Fruit fly (Drosophila melanogaster) whole organism, wandering third instar larva: Measurements from ENCODE around the gene CG6204.

Experiments used
- Abd-B ChIP-seq: fragments of >200 bp; optimal IDR thresholded peaks from 2 replicates; lab custom pipeline; 2017; ENCODE audit warnings: missing biosample characterization, missing genetic modification characterization
- CG32264 ChIP-seq: fragments of 200-800 bp; sonication (Bioruptor generic); optimal IDR thresholded peaks from 2 replicates; lab custom pipeline; 2016; ENCODE audit warnings: missing biosample characterization, missing genetic modification characterization
- CG9705 ChIP-seq: fragments of 200-800 bp; sonication (Bioruptor generic); optimal IDR thresholded peaks from 2 replicates; lab custom pipeline; 2018; ENCODE audit warnings: missing biosample characterization, mild to moderate bottlenecking, missing genetic modification characterization
- CrebA ChIP-seq: fragments of 200-800 bp; sonication (Bioruptor generic); optimal IDR thresholded peaks from 2 replicates; lab custom pipeline; 2016; ENCODE audit warnings: missing biosample characterization, mild to moderate bottlenecking, missing genetic modification characterization, borderline replicate concordance
- Dfd ChIP-seq: fragments of >200 bp; optimal IDR thresholded peaks from 2 replicates; lab custom pipeline; 2017; ENCODE audit warnings: missing biosample characterization, missing genetic modification characterization
- Dif ChIP-seq: fragments of 200-275, 200-300 bp; sonication (Bioruptor generic); optimal IDR thresholded peaks from 2 replicates; lab custom pipeline; 2018; ENCODE audit warnings: missing biosample characterization, missing genetic modification characterization; ENCODE audit not compliant: partially characterized antibody
- GATAd ChIP-seq: sonication (Bioruptor generic); optimal IDR thresholded peaks from 2 replicates; lab custom pipeline; 2016; ENCODE audit warnings: missing biosample characterization, missing genetic modification characterization
- HLH106 ChIP-seq: fragments of 200-800 bp; optimal IDR thresholded peaks from 3 replicates; lab custom pipeline; 2019; ENCODE audit warnings: missing biosample characterization, mild to moderate bottlenecking, missing genetic modification characterization, moderate library complexity
- Hnf4 ChIP-seq: fragments of 200-800 bp; sonication (Bioruptor generic); optimal IDR thresholded peaks from 2 replicates; lab custom pipeline; 2016; ENCODE audit warnings: missing biosample characterization, mild to moderate bottlenecking, missing genetic modification characterization
- Hr78 ChIP-seq: fragments of >200 bp; optimal IDR thresholded peaks from 2 replicates; lab custom pipeline; 2017; ENCODE audit warnings: missing biosample characterization, missing genetic modification characterization
- Hr83 ChIP-seq: fragments of 200-300 bp; sonication (Bioruptor generic); optimal IDR thresholded peaks from 2 replicates; lab custom pipeline; 2016; ENCODE audit warnings: missing biosample characterization, mild to moderate bottlenecking, missing genetic modification characterization, moderate library complexity; ENCODE audit not compliant: poor library complexity, severe bottlenecking
- Jra ChIP-seq: sonication (Bioruptor generic); optimal IDR thresholded peaks from 2 replicates; lab custom pipeline; 2016; ENCODE audit warnings: missing biosample characterization, missing genetic modification characterization
- Mio ChIP-seq: sonication (Bioruptor generic); optimal IDR thresholded peaks from 2 replicates; lab custom pipeline; 2016; ENCODE audit warnings: missing biosample characterization, missing genetic modification characterization
- Myc ChIP-seq: fragments of >200 bp; optimal IDR thresholded peaks from 2 replicates; lab custom pipeline; 2017
- N ChIP-seq: fragments of >200 bp; optimal IDR thresholded peaks from 2 replicates; lab custom pipeline; 2018; ENCODE audit warnings: missing biosample characterization, missing external identifiers, missing genetic modification characterization
- OdsH ChIP-seq: fragments of 200-800 bp; sonication (Bioruptor generic); optimal IDR thresholded peaks from 2 replicates; lab custom pipeline; 2016; ENCODE audit warnings: missing biosample characterization, mild to moderate bottlenecking, missing genetic modification characterization
- Rel ChIP-seq, 2 experiments: fragments of 200-800 bp; sonication (Bioruptor generic) in 1 of 2; optimal IDR thresholded peaks; 2 replicates in 1 of 2; 3 replicates in 1 of 2; lab custom pipeline; 2016 to 2019; ENCODE audit warnings: mild to moderate bottlenecking in 2 of 2, missing biosample characterization in 2 of 2, missing genetic modification characterization in 2 of 2, moderate library complexity in 1 of 2
- Sp1 ChIP-seq: fragments of 200-800 bp; sonication (Bioruptor generic); optimal IDR thresholded peaks from 3 replicates; lab custom pipeline; 2019; ENCODE audit warnings: missing biosample characterization, mild to moderate bottlenecking, missing genetic modification characterization, moderate library complexity
- Vsx2 ChIP-seq: fragments of 200-300, 225-300 bp; sonication (Bioruptor generic); optimal IDR thresholded peaks from 2 replicates; lab custom pipeline; 2018; ENCODE audit warnings: missing biosample characterization, missing genetic modification characterization; ENCODE audit not compliant: partially characterized antibody
- br ChIP-seq: fragments of 200-800 bp; sonication (Bioruptor generic); optimal IDR thresholded peaks from 2 replicates; lab custom pipeline; 2016; ENCODE audit warnings: missing biosample characterization, missing genetic modification characterization
- brk ChIP-seq: fragments of 200-800 bp; sonication (Bioruptor generic); optimal IDR thresholded peaks from 2 replicates; lab custom pipeline; 2016; ENCODE audit warnings: missing biosample characterization, mild to moderate bottlenecking, missing genetic modification characterization
- dl ChIP-seq, 2 experiments: fragments of 175-275, 200-275 bp in 1 of 2; fragments of 200-275 bp in 1 of 2; sonication (Bioruptor generic); optimal IDR thresholded peaks; lab custom pipeline; 2018; ENCODE audit warnings: mild to moderate bottlenecking in 2 of 2, missing biosample characterization in 2 of 2, missing genetic modification characterization in 2 of 2, moderate library complexity in 2 of 2; ENCODE audit not compliant: partially characterized antibody in 2 of 2, insufficient read depth in 1 of 2
- dmrt93B ChIP-seq: fragments of 200-800 bp; sonication (Bioruptor generic); optimal IDR thresholded peaks from 2 replicates; lab custom pipeline; 2018; ENCODE audit warnings: missing biosample characterization, mild to moderate bottlenecking, missing genetic modification characterization
- dsf ChIP-seq: sonication (Bioruptor generic); optimal IDR thresholded peaks from 2 replicates; lab custom pipeline; 2016; ENCODE audit warnings: missing biosample characterization, missing genetic modification characterization, borderline replicate concordance
- ey ChIP-seq: fragments of 200-800 bp; sonication (Bioruptor generic); optimal IDR thresholded peaks from 2 replicates; lab custom pipeline; 2016; ENCODE audit warnings: missing biosample characterization, missing genetic modification characterization
- foxo ChIP-seq, 2 experiments: fragments of 200-800 bp; sonication (Bioruptor generic); optimal IDR thresholded peaks; 2 replicates in 1 of 2; 3 replicates in 1 of 2; lab custom pipeline; 2016 to 2017; ENCODE audit warnings: missing biosample characterization in 2 of 2, missing genetic modification characterization in 2 of 2
- fru ChIP-seq: fragments of 200-800 bp; sonication (Bioruptor generic); optimal IDR thresholded peaks from 3 replicates; lab custom pipeline; 2016; ENCODE audit warnings: missing biosample characterization, mild to moderate bottlenecking, missing genetic modification characterization
- h ChIP-seq: fragments of 200-800 bp; sonication (Bioruptor generic); optimal IDR thresholded peaks from 3 replicates; lab custom pipeline; 2016; ENCODE audit warnings: missing biosample characterization, mild to moderate bottlenecking, missing genetic modification characterization
- jim ChIP-seq: fragments of 175-275, 200-325 bp; sonication (Bioruptor generic); optimal IDR thresholded peaks from 2 replicates; lab custom pipeline; 2016; ENCODE audit warnings: missing biosample characterization, mild to moderate bottlenecking, missing genetic modification characterization
- lola ChIP-seq: fragments of >200 bp; optimal IDR thresholded peaks from 2 replicates; lab custom pipeline; 2017; ENCODE audit warnings: missing biosample characterization, missing genetic modification characterization
- pan ChIP-seq: fragments of >200 bp; optimal IDR thresholded peaks from 2 replicates; lab custom pipeline; 2017
- psq ChIP-seq: fragments of 200-800 bp; sonication (Bioruptor generic); optimal IDR thresholded peaks from 3 replicates; lab custom pipeline; 2017; ENCODE audit warnings: missing biosample characterization, mild to moderate bottlenecking, missing genetic modification characterization, moderate library complexity
- rgr ChIP-seq: fragments of 200-800 bp; sonication (Bioruptor generic); optimal IDR thresholded peaks from 3 replicates; lab custom pipeline; 2016; ENCODE audit warnings: missing biosample characterization, mild to moderate bottlenecking, missing genetic modification characterization
- sage ChIP-seq: fragments of 200-800 bp; sonication (Bioruptor generic); optimal IDR thresholded peaks from 2 replicates; lab custom pipeline; 2016; ENCODE audit warnings: missing biosample characterization, mild to moderate bottlenecking, missing genetic modification characterization
- sv ChIP-seq: fragments of 200-800 bp; sonication (Bioruptor generic); optimal IDR thresholded peaks from 3 replicates; lab custom pipeline; 2016; ENCODE audit warnings: missing biosample characterization, missing genetic modification characterization
- tai ChIP-seq: sonication (Bioruptor generic); optimal IDR thresholded peaks from 2 replicates; lab custom pipeline; 2016; ENCODE audit warnings: missing biosample characterization, missing genetic modification characterization
- usp ChIP-seq: fragments of >200 bp; optimal IDR thresholded peaks from 2 replicates; lab custom pipeline; 2017; ENCODE audit warnings: missing biosample characterization, missing genetic modification characterization
- woc ChIP-seq: sonication (Bioruptor generic); optimal IDR thresholded peaks from 2 replicates; lab custom pipeline; 2016; ENCODE audit warnings: missing biosample characterization, mild to moderate bottlenecking, missing genetic modification characterization

The CG6204 gene

dm6 chr3R:24193373-24193879 lies at the start of gene CG6204, which contains the start of gene SMC6:
CG6204 (plus strand) TSS chr3R:24193832.
SMC6 (minus strand) TSS chr3R:24193423.
- TF ChIP-seq h = peak; percentile 95
- peak; percentile 85 for TF ChIP-seq Jra
- TF ChIP-seq usp = no peak
- peak; percentile 86 for TF ChIP-seq sage (GFP tag; lab: Kevin White, UChicago)
- TF ChIP-seq Dif (GFP tag; lab: Kevin White, UChicago) = no peak
- TF ChIP-seq dl (GFP tag; optimal IDR thresholded peaks at IDR 0.05; lab: Kevin White, UChicago; ENCODE audit: insufficient read depth in 1 of 2, partially characterized antibody in 2 of 2) = no peak
- peak; percentile 93 for TF ChIP-seq dmrt93B (GFP tag; lab: Kevin White, UChicago)
- no peak for TF ChIP-seq tai (GFP tag; lab: Kevin White, UChicago)
- TF ChIP-seq Vsx2 = peak; percentile 48
- peak; percentile 96 for TF ChIP-seq CG9705
- TF ChIP-seq foxo (GFP tag; optimal IDR thresholded peaks at IDR 0.05; lab: Kevin White, UChicago) = peak in 1 of 2 experiments; percentile 97
- TF ChIP-seq Myc (lab: Kevin White, UChicago) = no peak
- no peak for TF ChIP-seq Abd-B (GFP tag; lab: Kevin White, UChicago)
- TF ChIP-seq OdsH (GFP tag; lab: Kevin White, UChicago) = peak; percentile 94
- TF ChIP-seq brk (GFP tag; lab: Kevin White, UChicago) = no peak
- TF ChIP-seq br (GFP tag; lab: Kevin White, UChicago) = peak; percentile 89
- no peak for TF ChIP-seq N (GFP tag; lab: Kevin White, UChicago)
- TF ChIP-seq ey (GFP tag; lab: Kevin White, UChicago) = peak; percentile 93
- TF ChIP-seq jim (GFP tag; lab: Kevin White, UChicago) = peak; percentile 1
- peak; percentile 48 for TF ChIP-seq Hr83
- TF ChIP-seq dsf (GFP tag; lab: Kevin White, UChicago) = peak; percentile 84
- TF ChIP-seq CrebA = no peak
- TF ChIP-seq psq (GFP tag; lab: Kevin White, UChicago) = peak; percentile 90
- TF ChIP-seq rgr = peak; percentile 95
- peak; percentile 58 for TF ChIP-seq Mio (GFP tag; lab: Kevin White, UChicago)
- peak; percentile 98 for TF ChIP-seq HLH106 (tag; lab: Kevin White, UChicago)
- TF ChIP-seq Dfd = no peak
- peak; percentile 93 for TF ChIP-seq Hnf4 (GFP tag; lab: Kevin White, UChicago)
- TF ChIP-seq pan (lab: Kevin White, UChicago) = no peak
- TF ChIP-seq woc (GFP tag; lab: Kevin White, UChicago) = peak; percentile 95
- TF ChIP-seq lola (GFP tag; lab: Kevin White, UChicago) = no peak
- peak; percentile 20 for TF ChIP-seq Rel (GFP tag; optimal IDR thresholded peaks at IDR 0.05; lab: Kevin White, UChicago)
- TF ChIP-seq Rel (tag; optimal IDR thresholded peaks at IDR 0.05; lab: Kevin White, UChicago) = peak; percentile 84
- peak; percentile 94 for TF ChIP-seq fru (GFP tag; lab: Kevin White, UChicago)
- no peak for TF ChIP-seq Hr78
- peak; percentile 88 for TF ChIP-seq sv (GFP tag; lab: Kevin White, UChicago)
- peak; percentile 83 for TF ChIP-seq GATAd (GFP tag; lab: Kevin White, UChicago)
- peak; percentile 77 for TF ChIP-seq CG32264 (GFP tag; lab: Kevin White, UChicago)
- peak; percentile 94 for TF ChIP-seq Sp1 (GFP tag; lab: Kevin White, UChicago)

- no peak for TF ChIP-seq N (GFP tag; lab: Kevin White, UChicago)
- peak in 1 of 2 experiments; percentile 72 for TF ChIP-seq foxo (GFP tag; optimal IDR thresholded peaks at IDR 0.05; lab: Kevin White, UChicago)
- TF ChIP-seq Mio (GFP tag; lab: Kevin White, UChicago) = no peak
- no peak for TF ChIP-seq Myc (lab: Kevin White, UChicago)
- no peak for TF ChIP-seq tai (GFP tag; lab: Kevin White, UChicago)
- TF ChIP-seq Hnf4 (GFP tag; lab: Kevin White, UChicago) = peak; percentile 36
- no peak for TF ChIP-seq sv (GFP tag; lab: Kevin White, UChicago)
- peak; percentile 22 for TF ChIP-seq Jra
- TF ChIP-seq Hr83 = no peak
- no peak for TF ChIP-seq lola (GFP tag; lab: Kevin White, UChicago)
- TF ChIP-seq HLH106 (tag; lab: Kevin White, UChicago) = peak; percentile 62
- TF ChIP-seq CG9705 = no peak
- no peak for TF ChIP-seq usp
- TF ChIP-seq pan (lab: Kevin White, UChicago) = no peak
- no peak for TF ChIP-seq Dfd
- TF ChIP-seq Rel (GFP tag; optimal IDR thresholded peaks at IDR 0.05; lab: Kevin White, UChicago) = no peak
- no peak for TF ChIP-seq Rel (tag; optimal IDR thresholded peaks at IDR 0.05; lab: Kevin White, UChicago)
- TF ChIP-seq Vsx2 = no peak
- no peak for TF ChIP-seq sage (GFP tag; lab: Kevin White, UChicago)
- no peak for TF ChIP-seq dsf (GFP tag; lab: Kevin White, UChicago)
- no peak for TF ChIP-seq jim (GFP tag; lab: Kevin White, UChicago)
- no peak for TF ChIP-seq Dif (GFP tag; lab: Kevin White, UChicago)
- peak; percentile 73 for TF ChIP-seq h
- TF ChIP-seq psq (GFP tag; lab: Kevin White, UChicago) = peak; percentile 45
- TF ChIP-seq dl (GFP tag; optimal IDR thresholded peaks at IDR 0.05; lab: Kevin White, UChicago; ENCODE audit: insufficient read depth in 1 of 2, partially characterized antibody in 2 of 2) = no peak
- TF ChIP-seq ey (GFP tag; lab: Kevin White, UChicago) = peak; percentile 72
- TF ChIP-seq CrebA = no peak
- TF ChIP-seq brk (GFP tag; lab: Kevin White, UChicago) = no peak
- TF ChIP-seq dmrt93B (GFP tag; lab: Kevin White, UChicago) = peak; percentile 13
- TF ChIP-seq Abd-B (GFP tag; lab: Kevin White, UChicago) = no peak
- no peak for TF ChIP-seq Hr78
- TF ChIP-seq woc (GFP tag; lab: Kevin White, UChicago) = peak; percentile 72
- TF ChIP-seq OdsH (GFP tag; lab: Kevin White, UChicago) = peak; percentile 49
- no peak for TF ChIP-seq GATAd (GFP tag; lab: Kevin White, UChicago)
- peak; percentile 66 for TF ChIP-seq br (GFP tag; lab: Kevin White, UChicago)
- TF ChIP-seq CG32264 (GFP tag; lab: Kevin White, UChicago) = peak; percentile 0
- peak; percentile 56 for TF ChIP-seq rgr
- TF ChIP-seq fru (GFP tag; lab: Kevin White, UChicago) = peak; percentile 73
- peak; percentile 61 for TF ChIP-seq Sp1 (GFP tag; lab: Kevin White, UChicago)
Measured at dm6 chr3R:24144542-24144941, 49.1 kb upstream of the CG6204 start.
